Worm (Caenorhabditis elegans) whole organism, early embryonic: ENCODE measurements around the gene bgnt-1.5.

Experiments
- ceh-13 ChIP-seq: fragments of 200-800 bp; sonication (Bioruptor generic); optimal IDR thresholded peaks from 2 replicates; lab custom pipeline; 2018; ENCODE audit warnings: mild to moderate bottlenecking, missing genetic modification characterization, missing compliant biosample characterization
- hmg-4 ChIP-seq: fragments of 200-800 bp; sonication (Bioruptor generic); optimal IDR thresholded peaks from 2 replicates; lab custom pipeline; 2018; ENCODE audit warnings: mild to moderate bottlenecking, missing genetic modification characterization, missing compliant biosample characterization
- hnd-1 ChIP-seq: sonication (generic microtip); optimal IDR thresholded peaks from 2 replicates; lab custom pipeline; 2016; ENCODE audit warnings: missing genetic modification characterization, missing compliant biosample characterization

- no peak for TF ChIP-seq hmg-4 (GFP tag; lab: Kevin White, UChicago)
- TF ChIP-seq hnd-1 (tag; lab: Kevin White, UChicago), result no peak
- TF ChIP-seq ceh-13, result no peak
Observed at ce11 chrX:13206911-13207310, 25.2 kb downstream of the bgnt-1.5 start.
